Fruit fly (Drosophila melanogaster): Measurements from ENCODE around the gene CG43088.

The CG43088 gene

DNA sequence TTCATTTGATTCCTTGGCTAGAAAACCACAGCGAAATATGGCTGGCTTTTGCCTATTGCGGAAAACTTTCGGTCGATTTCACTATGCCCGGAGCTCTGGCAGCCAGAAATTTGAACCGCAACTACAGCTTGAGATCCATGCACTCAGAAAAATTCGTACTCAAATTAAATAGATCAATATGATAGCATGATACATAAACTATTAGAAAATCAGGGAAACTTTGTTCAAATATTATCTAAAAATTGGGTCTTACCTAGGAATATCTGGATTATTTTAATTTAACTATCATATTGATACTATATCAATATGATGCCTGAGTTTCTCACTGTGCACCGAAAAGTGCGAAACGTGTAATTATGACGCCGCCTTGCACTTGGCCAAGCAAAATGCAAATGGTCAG lies 49.0 kb downstream of the CG43088 start:
- TF ChIP-seq fd96Ca (GFP tag; IDR thresholded peaks at IDR 0.05): no peak
- TF ChIP-seq EcR (GFP tag; optimal IDR thresholded peaks at IDR 0.05): no peak
- no peak for TF ChIP-seq CG4496 (GFP tag; IDR thresholded peaks at IDR 0.05)
- TF ChIP-seq CG14655 (GFP tag; optimal IDR thresholded peaks at IDR 0.05): no peak
- TF ChIP-seq CG15710 (tag; optimal IDR thresholded peaks at IDR 0.05): no peak
- TF ChIP-seq gl (tag; optimal IDR thresholded peaks at IDR 0.05): no peak
- no peak for TF ChIP-seq Ets98B (GFP tag; IDR thresholded peaks at IDR 0.05)
- TF ChIP-seq CG8159 (tag; optimal IDR thresholded peaks at IDR 0.05): no peak
- TF ChIP-seq Snoo (tag; optimal IDR thresholded peaks at IDR 0.05): no peak
- TF ChIP-seq CG34367 (tag; optimal IDR thresholded peaks at IDR 0.05): no peak
- TF ChIP-seq CG9948 (tag; optimal IDR thresholded peaks at IDR 0.05): no peak
- no peak for TF ChIP-seq CG8301 (tag; optimal IDR thresholded peaks at IDR 0.05)
- no peak for TF ChIP-seq CG32121 (GFP tag; IDR thresholded peaks at IDR 0.05)
- TF ChIP-seq CG12605 (GFP tag; IDR thresholded peaks at IDR 0.05): no peak
- TF ChIP-seq CG10348 (GFP tag; IDR thresholded peaks at IDR 0.05): no peak
- TF ChIP-seq D1 (tag; optimal IDR thresholded peaks at IDR 0.05): no peak
- TF ChIP-seq CG13204 (GFP tag; optimal IDR thresholded peaks at IDR 0.05): no peak
- TF ChIP-seq CG17806 (tag; optimal IDR thresholded peaks at IDR 0.05): no peak
- no peak for TF ChIP-seq Pif1B (GFP tag; optimal IDR thresholded peaks at IDR 0.05)
- TF ChIP-seq Pif1A (GFP tag; optimal IDR thresholded peaks at IDR 0.05): no peak

All from whole organism, pupa.